Fruit fly (Drosophila melanogaster) whole organism, embryonic: ENCODE measurements around the gene CG10638.
A peak's percentile ranks its signal among the peaks of the same experiment; 100 is the strongest.

Experiments
- ATbp ChIP-seq: fragments of 200-800 bp; sonication (Bioruptor generic); optimal IDR thresholded peaks from 2 replicates; lab custom pipeline; 2017; ENCODE audit warnings: missing biosample characterization, mild to moderate bottlenecking, missing genetic modification characterization, missing genetic modification reagents
- Asciz ChIP-seq: fragments of 200-800 bp; sonication (Bioruptor generic); optimal IDR thresholded peaks from 2 replicates; lab custom pipeline; 2017; ENCODE audit warnings: missing biosample characterization, mild to moderate bottlenecking, missing genetic modification characterization, missing genetic modification reagents
- Bdp1 ChIP-seq: fragments of 200-800 bp; sonication (Bioruptor generic); optimal IDR thresholded peaks from 3 replicates; lab custom pipeline; 2016; ENCODE audit warnings: missing biosample characterization, missing genetic modification characterization
- CG10321 ChIP-seq: fragments of 200-800 bp; sonication (Bioruptor generic); IDR thresholded peaks from 2 replicates; pipeline ENCODE4 v1.3.6; 2022; ENCODE audit warnings: missing biosample characterization, missing genetic modification characterization
- CG10654 ChIP-seq: fragments of 200-800 bp; sonication (Bioruptor generic); optimal IDR thresholded peaks from 2 replicates; lab custom pipeline; 2016; ENCODE audit warnings: missing biosample characterization, missing genetic modification characterization
- CG12744 ChIP-seq: fragments of 200-800 bp; sonication (Bioruptor generic); optimal IDR thresholded peaks from 2 replicates; lab custom pipeline; 2016; ENCODE audit warnings: missing biosample characterization, missing genetic modification characterization
- CG14860 ChIP-seq: fragments of 200-800 bp; sonication (Bioruptor generic); IDR thresholded peaks from 3 replicates; pipeline ENCODE4 v1.3.6; 2022; ENCODE audit warnings: missing biosample characterization, missing genetic modification characterization; ENCODE audit not compliant: partially characterized antibody
- CG1647 ChIP-seq: fragments of 200-800 bp; sonication (Bioruptor generic); optimal IDR thresholded peaks from 3 replicates; lab custom pipeline; 2016; ENCODE audit warnings: missing biosample characterization, missing genetic modification characterization
- CG17186 ChIP-seq: fragments of 200-800 bp; sonication (Bioruptor generic); optimal IDR thresholded peaks from 3 replicates; lab custom pipeline; 2017; ENCODE audit warnings: missing biosample characterization, missing genetic modification reagents, missing genetic modification characterization
- CG17328 ChIP-seq: fragments of 200-800 bp; sonication (Bioruptor generic); IDR thresholded peaks from 2 replicates; pipeline ENCODE4 v1.3.6; 2022; ENCODE audit warnings: missing biosample characterization, missing genetic modification characterization
- CG1832 ChIP-seq: fragments of 200-800 bp; sonication (Bioruptor generic); optimal IDR thresholded peaks from 2 replicates; lab custom pipeline; 2017; ENCODE audit warnings: missing biosample characterization, mild to moderate bottlenecking, missing genetic modification characterization, inconsistent platforms
- CG32532 ChIP-seq: fragments of 200-800 bp; sonication (Bioruptor generic); IDR thresholded peaks from 2 replicates; pipeline ENCODE4 v1.3.6; 2022; ENCODE audit warnings: missing biosample characterization, missing genetic modification characterization
- CG4404 ChIP-seq: fragments of 200-800 bp; sonication (Bioruptor generic); IDR thresholded peaks from 2 replicates; pipeline ENCODE4 v1.3.6; 2022; ENCODE audit warnings: missing biosample characterization, missing genetic modification characterization
- CG4617 ChIP-seq: fragments of 200-800 bp; sonication (Bioruptor generic); optimal IDR thresholded peaks from 3 replicates; lab custom pipeline; 2016; ENCODE audit warnings: missing biosample characterization, missing genetic modification characterization, borderline replicate concordance
- CG7357 ChIP-seq: fragments of 200-800 bp; sonication (Bioruptor generic); IDR thresholded peaks from 3 replicates; pipeline ENCODE4 v1.3.6; 2022; ENCODE audit warnings: missing biosample characterization, missing genetic modification characterization
- CG7963 ChIP-seq: fragments of 200-800 bp; sonication (Bioruptor generic); IDR thresholded peaks from 3 replicates; pipeline ENCODE4 v1.3.6; 2022; ENCODE audit warnings: missing biosample characterization, missing genetic modification characterization; ENCODE audit not compliant: partially characterized antibody
- CG8388 ChIP-seq: fragments of 200-800 bp; sonication (Bioruptor generic); optimal IDR thresholded peaks from 2 replicates; lab custom pipeline; 2019; ENCODE audit warnings: missing biosample characterization, mild to moderate bottlenecking, missing genetic modification characterization, moderate library complexity
- CG9437 ChIP-seq: fragments of 200-800 bp; sonication (Bioruptor generic); optimal IDR thresholded peaks from 2 replicates; lab custom pipeline; 2018; ENCODE audit warnings: missing biosample characterization, mild to moderate bottlenecking, missing genetic modification characterization
- CG9609 ChIP-seq: fragments of 200-800 bp; sonication (Bioruptor generic); optimal IDR thresholded peaks from 3 replicates; lab custom pipeline; 2016; ENCODE audit warnings: missing biosample characterization, missing genetic modification characterization
- CG9876 ChIP-seq: fragments of 200-800 bp; sonication (Bioruptor generic); optimal IDR thresholded peaks from 2 replicates; lab custom pipeline; 2016; ENCODE audit warnings: missing biosample characterization, missing genetic modification characterization
- Dad ChIP-seq: fragments of 200-800 bp; sonication (Bioruptor generic); optimal IDR thresholded peaks from 3 replicates; lab custom pipeline; 2016; ENCODE audit warnings: missing biosample characterization, missing genetic modification characterization
- E2f2 ChIP-seq: fragments of 200-800 bp; sonication (Bioruptor generic); IDR thresholded peaks from 2 replicates; pipeline ENCODE4 v1.3.6; 2022; ENCODE audit warnings: missing biosample characterization, missing genetic modification characterization
- Elba2 ChIP-seq: fragments of 200-800 bp; sonication (Bioruptor generic); optimal IDR thresholded peaks from 3 replicates; lab custom pipeline; 2016; ENCODE audit warnings: missing biosample characterization, missing genetic modification characterization
- Gsc ChIP-seq: fragments of 200-800 bp; sonication (Bioruptor generic); IDR thresholded peaks from 2 replicates; pipeline ENCODE4 v1.3.6; 2022; ENCODE audit warnings: missing biosample characterization, missing genetic modification characterization
- Hr39 ChIP-seq: fragments of >200 bp; optimal IDR thresholded peaks from 2 replicates; lab custom pipeline; 2017
- Hr51 ChIP-seq, 2 experiments: fragments of 200-800 bp; sonication (Bioruptor generic); optimal IDR thresholded peaks; 2 replicates in 1 of 2; 3 replicates in 1 of 2; lab custom pipeline; 2016 to 2018; ENCODE audit warnings: missing biosample characterization in 2 of 2, missing genetic modification characterization in 2 of 2, mild to moderate bottlenecking in 1 of 2, moderate library complexity in 1 of 2
- MESR4 ChIP-seq: fragments of 200-800 bp; sonication (Bioruptor generic); optimal IDR thresholded peaks from 2 replicates; lab custom pipeline; 2018; ENCODE audit warnings: missing biosample characterization, mild to moderate bottlenecking, missing genetic modification characterization, moderate library complexity
- MTF-1 ChIP-seq: fragments of 200-800 bp; sonication (Bioruptor generic); optimal IDR thresholded peaks from 2 replicates; lab custom pipeline; 2018; ENCODE audit warnings: missing biosample characterization, mild to moderate bottlenecking, missing genetic modification characterization, borderline replicate concordance
- Oaz ChIP-seq: fragments of 200-800 bp; sonication (Bioruptor generic); IDR thresholded peaks from 2 replicates; pipeline ENCODE4 v1.3.6; 2022; ENCODE audit warnings: missing biosample characterization, missing genetic modification characterization
- Stat92E ChIP-seq, 3 experiments: fragments of >200 bp in 2 of 3; fragments of 200-800 bp in 1 of 3; sonication (Bioruptor generic) in 1 of 3; optimal IDR thresholded peaks; 2 replicates each; lab custom pipeline; 2017 to 2019; ENCODE audit warnings: missing biosample characterization in 3 of 3, missing genetic modification characterization in 3 of 3, mild to moderate bottlenecking in 1 of 3, moderate library complexity in 1 of 3
- al ChIP-seq: fragments of 200-800 bp; sonication (Bioruptor generic); IDR thresholded peaks from 2 replicates; pipeline ENCODE4 v1.3.6; 2022; ENCODE audit warnings: missing biosample characterization, missing genetic modification characterization
- caup ChIP-seq: fragments of 200-800 bp; sonication (Bioruptor generic); optimal IDR thresholded peaks from 3 replicates; lab custom pipeline; 2017; ENCODE audit warnings: missing biosample characterization, mild to moderate bottlenecking, missing genetic modification characterization, moderate library complexity; ENCODE audit not compliant: severe bottlenecking
- dan ChIP-seq: fragments of 200-800 bp; sonication (Bioruptor generic); IDR thresholded peaks from 2 replicates; pipeline ENCODE4 v1.3.6; 2022; ENCODE audit warnings: missing biosample characterization, missing genetic modification characterization
- emc ChIP-seq: fragments of 200-800 bp; sonication (Bioruptor generic); optimal IDR thresholded peaks from 2 replicates; lab custom pipeline; 2016; ENCODE audit warnings: missing biosample characterization, missing genetic modification characterization
- fru ChIP-seq: fragments of >200 bp; optimal IDR thresholded peaks from 2 replicates; lab custom pipeline; 2017
- gfzf ChIP-seq: fragments of 200-800 bp; sonication (Bioruptor generic); optimal IDR thresholded peaks from 2 replicates; lab custom pipeline; 2016; ENCODE audit warnings: missing biosample characterization, mild to moderate bottlenecking, missing genetic modification characterization, moderate library complexity
- gsb ChIP-seq: fragments of 200-800 bp; sonication (Bioruptor generic); IDR thresholded peaks from 2 replicates; pipeline ENCODE4 v1.3.6; 2022; ENCODE audit warnings: missing biosample characterization, missing genetic modification characterization
- gt ChIP-seq: fragments of 200-800 bp; sonication (Bioruptor generic); IDR thresholded peaks from 2 replicates; pipeline ENCODE4 v1.3.6; 2022; ENCODE audit warnings: missing biosample characterization, missing genetic modification characterization
- insv ChIP-seq, 2 experiments: fragments of 200-800 bp; sonication (Bioruptor generic); optimal IDR thresholded peaks; 3 replicates each; lab custom pipeline; 2016 to 2018; ENCODE audit warnings: missing biosample characterization in 2 of 2, missing genetic modification characterization in 2 of 2
- jigr1 ChIP-seq: fragments of 200-800 bp; sonication (Bioruptor generic); IDR thresholded peaks from 3 replicates; pipeline ENCODE4 v1.3.6; 2022; ENCODE audit warnings: missing biosample characterization, missing genetic modification characterization
- kah ChIP-seq: fragments of 200-800 bp; sonication (Bioruptor generic); optimal IDR thresholded peaks from 2 replicates; lab custom pipeline; 2018; ENCODE audit warnings: missing biosample characterization, mild to moderate bottlenecking, missing genetic modification characterization
- knrl ChIP-seq: fragments of 200-800 bp; sonication (Bioruptor generic); IDR thresholded peaks from 3 replicates; pipeline ENCODE4 v1.3.6; 2022; ENCODE audit warnings: missing biosample characterization, missing genetic modification characterization; ENCODE audit not compliant: partially characterized antibody
- pan ChIP-seq, 4 experiments: fragments of >200 bp in 3 of 4; fragments of 200-800 bp in 1 of 4; sonication (Bioruptor generic) in 1 of 4; optimal IDR thresholded peaks in 3 of 4; IDR thresholded peaks in 1 of 4; 2 replicates each; pipeline versions ENCODE4 v1.3.6 to Lab custom; 2017 to 2022; ENCODE audit warnings: missing biosample characterization in 2 of 4, missing genetic modification characterization in 2 of 4, mixed read lengths in 1 of 4
- sima ChIP-seq: fragments of 200-800 bp; sonication (Bioruptor generic); optimal IDR thresholded peaks from 2 replicates; lab custom pipeline; 2016; ENCODE audit warnings: missing biosample characterization, missing genetic modification characterization
- tll ChIP-seq, 2 experiments: fragments of 200-800 bp in 1 of 2; fragments of >200 bp in 1 of 2; sonication (Bioruptor generic) in 1 of 2; optimal IDR thresholded peaks; 2 replicates each; lab custom pipeline; 2017 to 2019; ENCODE audit warnings: missing biosample characterization in 2 of 2, missing genetic modification characterization in 2 of 2, mild to moderate bottlenecking in 1 of 2, moderate library complexity in 1 of 2
- twi ChIP-seq: fragments of 200-800 bp; optimal IDR thresholded peaks from 2 replicates; lab custom pipeline; 2019; ENCODE audit warnings: missing biosample characterization, mild to moderate bottlenecking, missing genetic modification characterization, moderate library complexity
- unc-4 ChIP-seq: fragments of 200-800 bp; sonication (Bioruptor generic); IDR thresholded peaks from 2 replicates; pipeline ENCODE4 v1.3.6; 2022; ENCODE audit warnings: missing biosample characterization, missing genetic modification characterization; ENCODE audit not compliant: partially characterized antibody
- unpg ChIP-seq: fragments of 200-800 bp; sonication (Bioruptor generic); optimal IDR thresholded peaks from 3 replicates; lab custom pipeline; 2018; ENCODE audit warnings: missing biosample characterization, mild to moderate bottlenecking, missing genetic modification characterization, moderate library complexity
- wdn ChIP-seq: fragments of 200-800 bp; sonication (Bioruptor generic); IDR thresholded peaks from 2 replicates; pipeline ENCODE4 v1.3.6; 2022; ENCODE audit warnings: missing biosample characterization, missing genetic modification characterization

Gene CG10638

dm6 chr3L:12482917-12483316, 18.2 kb downstream of the CG10638 start (continued):
- 0 out of 2 replicates have a peak, but pooled peaks have one; percentile 20 for TF ChIP-seq gsb (GFP tag; lab: Robert Waterston, UW)
- 0 out of 3 replicates have a peak, but pooled peaks have one; percentile 15 for TF ChIP-seq jigr1 (GFP tag; lab: Robert Waterston, UW)
- peak; percentile 59 for TF ChIP-seq al (GFP tag; lab: Robert Waterston, UW)
- peak; percentile 12 to 91 for TF ChIP-seq Hr51 (GFP tag; optimal IDR thresholded peaks at IDR 0.05; lab: Kevin White, UChicago)
- TF ChIP-seq Stat92E (GFP tag; optimal IDR thresholded peaks at IDR 0.05; lab: Kevin White, UChicago) = no peak
- TF ChIP-seq knrl (GFP tag; lab: Robert Waterston, UW) = no peak
- 0 out of 3 replicates have a peak, but pooled peaks have one; percentile 37 for TF ChIP-seq CG7357
- no peak for TF ChIP-seq MTF-1 (GFP tag; lab: Kevin White, UChicago)
- TF ChIP-seq E2f2 (GFP tag; lab: Robert Waterston, UW) = peak; percentile 8; the same call in 1 of the 2 replicates
- no peak for TF ChIP-seq CG1832 (GFP tag; lab: Kevin White, UChicago)
- no peak for TF ChIP-seq sima (GFP tag; lab: Kevin White, UChicago)
- no peak for TF ChIP-seq insv (GFP tag; optimal IDR thresholded peaks at IDR 0.05; lab: Kevin White, UChicago)
- no peak for TF ChIP-seq MESR4 (GFP tag; lab: Kevin White, UChicago)
- peak; percentile 47 for TF ChIP-seq CG1647 (GFP tag; lab: Kevin White, UChicago)
- TF ChIP-seq gt = no peak
- TF ChIP-seq Bdp1 (GFP tag; lab: Kevin White, UChicago) = peak; percentile 40
- peak; percentile 25 for TF ChIP-seq twi (tag; lab: Kevin White, UChicago)
- no peak for TF ChIP-seq Hr39 (lab: Kevin White, UChicago)
- peak; percentile 84 for TF ChIP-seq Asciz (GFP tag; lab: Kevin White, UChicago)
- peak; percentile 78 for TF ChIP-seq CG9437 (GFP tag; lab: Kevin White, UChicago)
- TF ChIP-seq CG12744 = peak; percentile 37
- TF ChIP-seq gfzf (GFP tag; lab: Kevin White, UChicago) = no peak
- peak; percentile 69 for TF ChIP-seq CG8388 (GFP tag; lab: Kevin White, UChicago)
- TF ChIP-seq dan (GFP tag; lab: Robert Waterston, UW) = no peak
- no peak for TF ChIP-seq Gsc
- 0 out of 2 replicates have a peak, but pooled peaks have one; percentile 33 for TF ChIP-seq Oaz (GFP tag; lab: Robert Waterston, UW)
- TF ChIP-seq kah (GFP tag; lab: Kevin White, UChicago) = peak; percentile 51
- TF ChIP-seq ATbp (GFP tag; lab: Kevin White, UChicago) = peak; percentile 67
- TF ChIP-seq tll (GFP tag; optimal IDR thresholded peaks at IDR 0.05; lab: Kevin White, UChicago) = no peak
- TF ChIP-seq fru = no peak
- TF ChIP-seq CG32532 (GFP tag; lab: Robert Waterston, UW) = peak; percentile 59; the same call in 1 of the 2 replicates
- peak; percentile 33; the same call in 1 of the 2 replicates for TF ChIP-seq CG4404
- TF ChIP-seq unpg (GFP tag; lab: Kevin White, UChicago) = peak; percentile 69
- TF ChIP-seq Dad (GFP tag; lab: Kevin White, UChicago) = peak; percentile 50
- TF ChIP-seq CG14860 = no peak
- no peak for TF ChIP-seq pan (optimal IDR thresholded peaks at IDR 0.05; lab: Kevin White, UChicago)
- TF ChIP-seq pan (GFP tag; optimal IDR thresholded peaks at IDR 0.05 in 1 of 2, IDR thresholded peaks at IDR 0.05 in 1 of 2) = peak in 1 of 2 experiments; percentile 56
- TF ChIP-seq CG9876 = no peak
- peak; percentile 56 for TF ChIP-seq caup (GFP tag; lab: Kevin White, UChicago)
- 0 out of 2 replicates have a peak, but pooled peaks have one; percentile 46 for TF ChIP-seq CG17328
- TF ChIP-seq Elba2 = no peak
- TF ChIP-seq CG17186 (GFP tag; lab: Kevin White, UChicago) = no peak
- TF ChIP-seq wdn (GFP tag; lab: Robert Waterston, UW) = peak; percentile 22; the same call in 1 of the 2 replicates
- TF ChIP-seq CG4617 (GFP tag; lab: Kevin White, UChicago) = peak; percentile 23
- TF ChIP-seq CG9609 (GFP tag; lab: Kevin White, UChicago) = peak; percentile 15
- TF ChIP-seq emc (GFP tag; lab: Kevin White, UChicago) = no peak
- no peak for TF ChIP-seq unc-4 (GFP tag; lab: Robert Waterston, UW)
- no peak for TF ChIP-seq CG7963
- TF ChIP-seq CG10321 (GFP tag; lab: Robert Waterston, UW) = no peak
- TF ChIP-seq CG10654 (GFP tag; lab: Kevin White, UChicago) = peak; percentile 48
